Worm (Caenorhabditis elegans): ENCODE results near the gene Y39A1A.24.

The Y39A1A.24 gene

ce11 chrIII:10634034-10634433, 21.6 kb downstream of the Y39A1A.24 start:
- 0 out of 2 replicates have a peak, but pooled peaks have one; percentile 8 for TF ChIP-seq flt-1 (GFP tag; IDR thresholded peaks at IDR 0.05)
- no peak for TF ChIP-seq sea-1 (GFP tag; conservative IDR thresholded peaks at IDR 0.05)
- TF ChIP-seq aly-1 (tag; optimal IDR thresholded peaks at IDR 0.05): peak; percentile 47

DNA sequence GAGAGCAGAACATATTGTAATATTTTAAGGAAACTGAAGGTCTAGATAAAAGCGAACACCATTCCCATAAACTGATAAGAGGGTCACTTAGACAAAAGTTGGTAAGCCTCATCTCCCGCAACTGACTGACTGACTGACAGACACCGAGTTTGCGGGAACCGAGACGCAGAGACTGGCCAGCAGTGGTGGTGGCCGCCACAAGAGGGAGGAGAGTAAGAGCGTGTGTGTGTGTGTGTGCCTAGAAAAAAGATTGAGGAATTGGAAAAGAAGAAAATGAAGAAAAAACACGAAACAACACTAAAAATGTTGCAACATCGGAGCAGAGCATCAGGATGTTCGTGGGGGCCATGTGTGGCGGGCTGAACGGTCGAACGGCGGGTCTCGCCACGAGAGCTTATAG, 22.1 kb downstream of the Y39A1A.24 start:
- TF ChIP-seq F13C5.2 (tag; optimal IDR thresholded peaks at IDR 0.05) (no peak), hmg-4 (GFP tag; optimal IDR thresholded peaks at IDR 0.05) (no peak), ets-7 (tag; optimal IDR thresholded peaks at IDR 0.05) (no peak), B0310.2 (tag; optimal IDR thresholded peaks at IDR 0.05) (no peak), flt-1 (GFP tag; IDR thresholded peaks at IDR 0.05) (no peak), scrt-1 (GFP tag; IDR thresholded peaks at IDR 0.05) (no peak), tbx-37 (GFP tag; conservative IDR thresholded peaks at IDR 0.05) (no peak), tra-4 (tag; optimal IDR thresholded peaks at IDR 0.05) (no peak), pes-1 (GFP tag; IDR thresholded peaks at IDR 0.05) (no peak)

ce11 chrIII:10636493-10637031, 24.1 kb downstream of the Y39A1A.24 start:
- TF ChIP-seq B0310.2 (tag; optimal IDR thresholded peaks at IDR 0.05) (no peak), F13C5.2 (tag; optimal IDR thresholded peaks at IDR 0.05) (no peak), hmg-4 (GFP tag; optimal IDR thresholded peaks at IDR 0.05) (no peak), tra-4 (tag; optimal IDR thresholded peaks at IDR 0.05) (no peak), hmbx-1 (tag; optimal IDR thresholded peaks at IDR 0.05) (no peak), ceh-13 (GFP tag; optimal IDR thresholded peaks at IDR 0.05) (no peak), sea-1 (GFP tag; conservative IDR thresholded peaks at IDR 0.05) (no peak), pes-1 (GFP tag; IDR thresholded peaks at IDR 0.05) (no peak), ama-1 (optimal IDR thresholded peaks at IDR 0.05) (no peak), tbx-37 (GFP tag; conservative IDR thresholded peaks at IDR 0.05) (no peak), ets-7 (tag; optimal IDR thresholded peaks at IDR 0.05) (no peak), aly-1 (tag; optimal IDR thresholded peaks at IDR 0.05) (no peak), tbx-11 (GFP tag; IDR thresholded peaks at IDR 0.05) (no peak), flt-1 (GFP tag; IDR thresholded peaks at IDR 0.05) (no peak), hnd-1 (tag; optimal IDR thresholded peaks at IDR 0.05) (no peak), scrt-1 (GFP tag; IDR thresholded peaks at IDR 0.05) (no peak), ceh-36 (tag; optimal IDR thresholded peaks at IDR 0.05) (no peak)

ce11 chrIII:10637933-10638332, 25.5 kb downstream of the Y39A1A.24 start:
- TF ChIP-seq aly-1 (tag; optimal IDR thresholded peaks at IDR 0.05): no peak
- no peak for TF ChIP-seq tbx-11 (GFP tag; IDR thresholded peaks at IDR 0.05)
- no peak for TF ChIP-seq hmg-4 (GFP tag; optimal IDR thresholded peaks at IDR 0.05)

DNA sequence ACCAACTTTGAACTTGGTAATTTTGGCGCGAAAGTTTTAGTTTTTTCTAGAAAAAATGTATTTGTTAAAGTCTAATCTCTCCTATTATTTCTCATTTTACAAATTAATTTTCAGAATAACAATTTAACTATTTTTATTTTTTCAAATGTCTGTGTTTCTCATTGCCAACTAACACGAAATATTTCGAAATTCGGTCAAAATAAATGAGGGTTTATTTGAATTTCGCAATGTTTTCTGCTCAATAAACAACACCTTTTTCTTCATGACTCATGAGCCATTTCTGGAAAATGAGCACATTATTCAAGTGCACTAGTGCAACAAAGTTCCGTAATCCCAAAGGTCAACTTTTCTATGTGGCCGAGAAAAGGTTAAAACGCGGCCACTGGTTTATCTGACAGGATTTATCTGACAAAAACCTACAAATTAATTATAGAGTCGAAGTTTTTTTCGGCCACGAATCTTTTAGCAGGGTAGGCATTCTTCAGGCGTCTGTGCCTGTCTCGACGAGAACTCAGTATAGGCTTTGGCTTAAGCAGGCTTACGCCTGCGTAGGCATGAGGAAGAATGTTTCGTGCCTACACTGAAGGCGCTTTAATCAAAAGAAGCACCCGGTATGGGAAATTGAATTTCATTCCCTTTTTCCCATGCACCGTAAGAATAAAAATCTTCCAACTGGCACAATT, 26.0 kb downstream of the Y39A1A.24 start, which contains the start of gene Y39A1A.27:
Y39A1A.27 (plus strand) TSS at position 633 of the 683 bp plus-strand sequence.
- TF ChIP-seq ceh-36 (tag; optimal IDR thresholded peaks at IDR 0.05) (no peak), sea-1 (GFP tag; conservative IDR thresholded peaks at IDR 0.05) (no peak), F13C5.2 (tag; optimal IDR thresholded peaks at IDR 0.05) (no peak), aly-1 (tag; optimal IDR thresholded peaks at IDR 0.05) (no peak), tbx-11 (GFP tag; IDR thresholded peaks at IDR 0.05) (no peak), hmbx-1 (tag; optimal IDR thresholded peaks at IDR 0.05) (no peak), hmg-4 (GFP tag; optimal IDR thresholded peaks at IDR 0.05) (no peak), ceh-13 (GFP tag; optimal IDR thresholded peaks at IDR 0.05) (no peak), ama-1 (optimal IDR thresholded peaks at IDR 0.05) (no peak), B0310.2 (tag; optimal IDR thresholded peaks at IDR 0.05) (no peak)

DNA sequence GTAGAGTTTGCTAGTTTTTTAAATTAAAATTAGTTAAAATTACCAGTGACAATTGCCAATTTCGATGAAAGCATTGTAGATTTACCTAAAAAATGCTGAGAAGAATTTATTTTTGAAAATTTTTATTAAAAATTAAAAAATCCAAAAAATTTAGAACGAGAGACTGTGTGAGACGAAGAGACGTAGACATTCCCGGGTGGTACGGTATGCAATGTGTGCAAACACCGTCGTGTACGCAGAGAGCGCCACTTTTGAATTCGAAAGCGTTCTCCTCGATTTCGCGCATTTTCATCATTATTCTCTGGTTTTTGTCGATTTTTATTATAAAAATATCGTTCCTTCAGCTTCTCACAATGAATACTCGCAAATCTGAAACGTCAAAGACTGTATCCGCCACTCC, 30.3 kb downstream of the Y39A1A.24 start, which contains the start of the genes dhs-11 and orc-1:
dhs-11 (minus strand) TSS at position 85 of the 400 bp plus-strand sequence.
orc-1 (plus strand) TSS at position 349 of the 400 bp plus-strand sequence.
- no peak for TF ChIP-seq sea-1 (GFP tag; conservative IDR thresholded peaks at IDR 0.05)
- no peak for TF ChIP-seq hmg-4 (GFP tag; optimal IDR thresholded peaks at IDR 0.05)
- no peak for TF ChIP-seq B0310.2 (tag; optimal IDR thresholded peaks at IDR 0.05)
- no peak for TF ChIP-seq scrt-1 (GFP tag; IDR thresholded peaks at IDR 0.05)
- no peak for TF ChIP-seq ets-7 (tag; optimal IDR thresholded peaks at IDR 0.05)
- no peak for TF ChIP-seq flt-1 (GFP tag; IDR thresholded peaks at IDR 0.05)
- TF ChIP-seq ceh-13 (GFP tag; optimal IDR thresholded peaks at IDR 0.05): no peak
- no peak for TF ChIP-seq ceh-36 (tag; optimal IDR thresholded peaks at IDR 0.05)
- TF ChIP-seq hnd-1 (tag; optimal IDR thresholded peaks at IDR 0.05): no peak
- TF ChIP-seq ama-1 (optimal IDR thresholded peaks at IDR 0.05): no peak
- TF ChIP-seq pes-1 (GFP tag; IDR thresholded peaks at IDR 0.05): no peak
- no peak for TF ChIP-seq tbx-11 (GFP tag; IDR thresholded peaks at IDR 0.05)
- TF ChIP-seq F13C5.2 (tag; optimal IDR thresholded peaks at IDR 0.05): no peak
- no peak for TF ChIP-seq hmbx-1 (tag; optimal IDR thresholded peaks at IDR 0.05)
- no peak for TF ChIP-seq aly-1 (tag; optimal IDR thresholded peaks at IDR 0.05)
- TF ChIP-seq tra-4 (tag; optimal IDR thresholded peaks at IDR 0.05): no peak
- no peak for TF ChIP-seq tbx-37 (GFP tag; conservative IDR thresholded peaks at IDR 0.05)

DNA sequence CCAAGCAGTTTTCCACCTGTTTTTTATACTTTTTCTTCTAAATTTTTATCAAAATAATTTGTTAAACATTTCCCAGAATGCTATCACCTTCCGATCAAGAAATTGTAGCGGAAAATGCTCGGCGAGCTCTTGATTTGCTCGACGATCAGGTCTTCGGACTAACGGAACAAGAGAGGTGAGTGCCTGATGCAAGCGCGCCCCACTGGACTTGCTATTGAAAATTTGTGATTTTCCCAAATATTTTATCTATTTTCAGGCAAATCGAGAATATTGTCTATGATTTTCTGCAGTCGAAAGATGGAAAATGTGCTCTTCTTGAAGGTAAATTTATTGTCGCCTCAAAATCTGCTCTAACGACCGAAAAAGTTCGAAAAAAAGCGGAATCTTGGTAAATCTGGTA, 33.7 kb downstream of the Y39A1A.24 start, which contains the start of gene orc-4:
orc-4 (plus strand) TSS at position 77 of the 400 bp plus-strand sequence.
- no peak for TF ChIP-seq hmg-4 (GFP tag; optimal IDR thresholded peaks at IDR 0.05)
- TF ChIP-seq ceh-13 (GFP tag; optimal IDR thresholded peaks at IDR 0.05): no peak
- TF ChIP-seq tra-4 (tag; optimal IDR thresholded peaks at IDR 0.05): no peak
- TF ChIP-seq flt-1 (GFP tag; IDR thresholded peaks at IDR 0.05): no peak
- no peak for TF ChIP-seq pes-1 (GFP tag; IDR thresholded peaks at IDR 0.05)
- TF ChIP-seq ets-7 (tag; optimal IDR thresholded peaks at IDR 0.05): no peak
- no peak for TF ChIP-seq B0310.2 (tag; optimal IDR thresholded peaks at IDR 0.05)
- no peak for TF ChIP-seq scrt-1 (GFP tag; IDR thresholded peaks at IDR 0.05)
- TF ChIP-seq tbx-37 (GFP tag; conservative IDR thresholded peaks at IDR 0.05): no peak
- no peak for TF ChIP-seq hmbx-1 (tag; optimal IDR thresholded peaks at IDR 0.05)
- TF ChIP-seq sea-1 (GFP tag; conservative IDR thresholded peaks at IDR 0.05): no peak
- no peak for TF ChIP-seq ceh-36 (tag; optimal IDR thresholded peaks at IDR 0.05)
- TF ChIP-seq F13C5.2 (tag; optimal IDR thresholded peaks at IDR 0.05): no peak
- TF ChIP-seq ama-1 (optimal IDR thresholded peaks at IDR 0.05): no peak
- no peak for TF ChIP-seq hnd-1 (tag; optimal IDR thresholded peaks at IDR 0.05)
- no peak for TF ChIP-seq tbx-11 (GFP tag; IDR thresholded peaks at IDR 0.05)
- no peak for TF ChIP-seq aly-1 (tag; optimal IDR thresholded peaks at IDR 0.05)
